Fruit fly (Drosophila melanogaster): ENCODE results near the gene Tsp66E.

DNA sequence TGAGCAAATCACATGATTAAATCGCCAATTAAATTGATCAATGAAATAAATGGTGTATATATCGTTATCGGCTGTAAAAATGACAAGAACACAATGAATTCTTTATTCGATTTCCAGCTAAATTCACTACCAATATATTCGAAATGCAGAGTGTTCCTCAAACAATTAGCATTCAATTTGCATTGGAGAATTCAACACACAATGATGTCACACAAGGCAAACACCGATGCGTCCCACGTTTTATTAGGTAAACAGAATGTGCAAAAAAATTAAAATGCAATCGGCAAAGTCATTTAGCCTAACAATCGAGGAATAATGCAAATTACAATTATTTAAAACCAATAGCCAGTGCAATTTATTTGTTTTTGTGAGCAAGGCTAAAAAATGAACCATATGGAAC, 33.9 kb upstream of the Tsp66E start:
- no peak for TF ChIP-seq psq (optimal IDR thresholded peaks at IDR 0.05)
- no peak for TF ChIP-seq insv (optimal IDR thresholded peaks at IDR 0.05)
- TF ChIP-seq Sin3A (optimal IDR thresholded peaks at IDR 0.05), result no peak
- no peak for TF ChIP-seq Myc (optimal IDR thresholded peaks at IDR 0.05)
- TF ChIP-seq h (optimal IDR thresholded peaks at IDR 0.05), result no peak
- TF ChIP-seq ttk (optimal IDR thresholded peaks at IDR 0.05), result no peak

All from Kc167 (cell line).